Worm (Caenorhabditis elegans) whole organism, L1 larva: Measurements from ENCODE around the gene cyp-33E1.
A peak's percentile ranks its signal among the peaks of the same experiment; 100 is the strongest.

Experiments used
- aly-2 ChIP-seq: fragments of 150-350 bp; optimal IDR thresholded peaks from 2 replicates; lab custom pipeline; 2014; ENCODE audit warnings: missing biosample characterization, missing genetic modification characterization
- ama-1 ChIP-seq: fragments of 150-350 bp; optimal IDR thresholded peaks from 2 replicates; lab custom pipeline; 2014
- blmp-1 ChIP-seq: fragments of 150-350 bp; optimal IDR thresholded peaks from 2 replicates; lab custom pipeline; 2014; ENCODE audit warnings: missing biosample characterization, missing genetic modification characterization
- elt-3 ChIP-seq, 6 experiments: fragments of 150-350 bp in 1 of 6; sonication (generic microtip); optimal IDR thresholded peaks; 2 replicates each; lab custom pipeline; 2017 to 2018; ENCODE audit warnings: missing biosample characterization in 6 of 6, missing genetic modification characterization in 6 of 6, inconsistent platforms in 1 of 6
- jun-1 ChIP-seq: fragments of 150-350 bp; optimal IDR thresholded peaks from 2 replicates; lab custom pipeline; 2014; ENCODE audit warnings: missing biosample characterization, missing genetic modification reagents, missing genetic modification characterization
- lin-13 ChIP-seq: fragments of 150-350 bp; optimal IDR thresholded peaks from 2 replicates; lab custom pipeline; 2014; ENCODE audit warnings: missing biosample characterization, missing genetic modification reagents, missing genetic modification characterization
- lsy-2 ChIP-seq, 2 experiments: fragments of 150-350 bp; optimal IDR thresholded peaks; 2 replicates each; lab custom pipeline; 2014; ENCODE audit warnings: missing biosample characterization in 2 of 2, missing genetic modification characterization in 2 of 2
- mep-1 ChIP-seq: fragments of 150-350 bp; optimal IDR thresholded peaks from 2 replicates; lab custom pipeline; 2014; ENCODE audit warnings: missing biosample characterization, missing genetic modification characterization
- pag-3 ChIP-seq: sonication (generic microtip); optimal IDR thresholded peaks from 2 replicates; lab custom pipeline; 2017; ENCODE audit warnings: missing genetic modification characterization, mild to moderate bottlenecking, missing compliant biosample characterization, antibody characterized with exemption, borderline replicate concordance; ENCODE audit not compliant: insufficient read depth
- snu-23 ChIP-seq: sonication (generic microtip); optimal IDR thresholded peaks from 2 replicates; lab custom pipeline; 2016; ENCODE audit warnings: missing genetic modification characterization, missing compliant biosample characterization
- tbx-2 ChIP-seq: sonication (generic microtip); optimal IDR thresholded peaks from 2 replicates; lab custom pipeline; 2016; ENCODE audit warnings: missing genetic modification characterization, missing compliant biosample characterization
- zag-1 ChIP-seq: fragments of 150-350 bp; optimal IDR thresholded peaks from 2 replicates; lab custom pipeline; 2014; ENCODE audit warnings: missing biosample characterization, missing genetic modification characterization
- ztf-11 ChIP-seq, 2 experiments: sonication (generic microtip); optimal IDR thresholded peaks; 2 replicates each; lab custom pipeline; 2016 to 2017; ENCODE audit warnings: missing genetic modification characterization in 2 of 2, missing biosample characterization in 1 of 2, missing compliant biosample characterization in 1 of 2

DNA sequence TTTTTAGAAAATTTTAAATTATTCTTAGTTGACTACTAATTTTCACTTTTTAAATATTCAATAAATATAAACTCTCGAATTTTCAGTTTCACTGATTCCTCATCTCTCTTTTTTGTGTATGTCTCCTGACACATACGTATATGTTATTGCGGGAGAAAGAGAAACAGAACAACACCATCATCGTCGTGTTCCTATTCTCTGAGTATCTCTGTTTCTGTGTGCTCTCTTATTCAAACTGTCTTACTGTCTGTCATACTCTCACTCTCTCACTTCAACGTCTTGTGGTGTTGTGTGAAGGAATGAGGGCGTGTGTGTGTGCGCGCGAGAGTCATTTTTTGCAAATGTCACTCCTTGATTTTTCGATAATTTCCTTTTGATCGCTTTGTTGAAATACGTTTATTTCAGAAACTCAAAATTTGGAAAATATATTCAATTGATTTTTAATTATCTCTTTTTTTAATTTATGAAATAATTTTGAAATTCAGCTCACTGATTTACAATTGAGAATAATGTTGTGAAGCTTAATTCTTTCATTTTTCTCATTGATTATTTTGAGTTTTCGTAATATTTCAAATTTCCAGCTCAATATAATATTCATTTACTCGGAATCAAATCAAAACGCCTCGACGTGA lies 28.2 kb downstream of the cyp-33E1 start, which contains the start of gene lin-49:
- TF ChIP-seq blmp-1 (tag; lab: Kevin White, UChicago) (peak; percentile 86), elt-3 (tag; optimal IDR thresholded peaks at IDR 0.05; lab: Kevin White, UChicago) (peak in 2 of 6 experiments; percentile 25 to 35), pag-3 (tag; lab: Kevin White, UChicago) (no peak), ama-1 (lab: Kevin White, UChicago) (no peak), lsy-2 (tag; optimal IDR thresholded peaks at IDR 0.05; lab: Kevin White, UChicago) (peak; percentile 32 to 75), mep-1 (tag; lab: Kevin White, UChicago) (peak; percentile 90), snu-23 (GFP tag; lab: Kevin White, UChicago) (peak; percentile 80), lin-13 (GFP tag; lab: Kevin White, UChicago) (peak; percentile 43), aly-2 (peak; percentile 28), tbx-2 (tag; lab: Kevin White, UChicago) (peak; percentile 42), zag-1 (no peak), ztf-11 (tag; optimal IDR thresholded peaks at IDR 0.05; lab: Kevin White, UChicago) (no peak), jun-1 (tag; lab: Kevin White, UChicago) (peak; percentile 9)
